Fruit fly (Drosophila melanogaster): ENCODE results near the gene AdamTS-B.

Gene AdamTS-B

dm6 chrX:5705899-5706312 lies 7.5 kb downstream of the AdamTS-B start (continued):
- TF ChIP-seq CG8290 (GFP tag; optimal IDR thresholded peaks at IDR 0.05) (no peak), CG8290 (tag; optimal IDR thresholded peaks at IDR 0.05) (peak in 1 of 2 experiments; percentile 92), CG12744 (GFP tag; optimal IDR thresholded peaks at IDR 0.05) (peak; percentile 55), chn (GFP tag; optimal IDR thresholded peaks at IDR 0.05) (peak; percentile 22), CG2712 (tag; optimal IDR thresholded peaks at IDR 0.05) (peak; percentile 84), CG6813 (GFP tag; optimal IDR thresholded peaks at IDR 0.05) (peak; percentile 76), CG4404 (GFP tag; IDR thresholded peaks at IDR 0.05) (peak; percentile 83), phol (tag; optimal IDR thresholded peaks at IDR 0.05) (peak; percentile 82), CG16863 (GFP tag; optimal IDR thresholded peaks at IDR 0.05) (peak; percentile 31), Med (GFP tag) (peak; percentile 97), repo (GFP tag; optimal IDR thresholded peaks at IDR 0.05) (peak; percentile 42), CG8281 (tag; optimal IDR thresholded peaks at IDR 0.05) (peak; percentile 57), Poxn (GFP tag; IDR thresholded peaks at IDR 0.05) (peak; percentile 72), Pdp1 (GFP tag; optimal IDR thresholded peaks at IDR 0.05) (peak; percentile 85 to 90), ken (GFP tag; IDR thresholded peaks at IDR 0.05) (peak; percentile 82), CG18764 (GFP tag; optimal IDR thresholded peaks at IDR 0.05) (peak; percentile 58), GATAe (GFP tag; conservative IDR thresholded peaks at IDR 0.05) (peak; percentile 64; the same call in 1 of the 2 replicates), CG16813 (GFP tag; IDR thresholded peaks at IDR 0.05; ENCODE audit: partially characterized antibody) (no peak), C15 (GFP tag; IDR thresholded peaks at IDR 0.05) (peak; percentile 78; the same call in 2 of the 3 replicates), Oli (tag; optimal IDR thresholded peaks at IDR 0.05) (peak; percentile 82), sna (GFP tag; IDR thresholded peaks at IDR 0.05; ENCODE audit: partially characterized antibody) (no peak), Dref (GFP tag; IDR thresholded peaks at IDR 0.05) (0 out of 2 replicates have a peak, but pooled peaks have one; percentile 14), oc (tag; optimal IDR thresholded peaks at IDR 0.05) (peak; percentile 39), az2 (GFP tag; optimal IDR thresholded peaks at IDR 0.05) (peak; percentile 59), Hsf (GFP tag; optimal IDR thresholded peaks at IDR 0.05) (peak; percentile 68), CG6175 (GFP tag; IDR thresholded peaks at IDR 0.05) (peak; percentile 89), jing (GFP tag; optimal IDR thresholded peaks at IDR 0.05) (peak; percentile 41), Awh (GFP tag; IDR thresholded peaks at IDR 0.05) (peak; percentile 93), wdn (GFP tag; IDR thresholded peaks at IDR 0.05) (peak; percentile 85), BtbVII (GFP tag; optimal IDR thresholded peaks at IDR 0.05) (peak; percentile 89), NfI (GFP tag; optimal IDR thresholded peaks at IDR 0.05) (peak; percentile 67), CG7987 (GFP tag; optimal IDR thresholded peaks at IDR 0.05) (peak; percentile 58), CG10654 (GFP tag; optimal IDR thresholded peaks at IDR 0.05) (peak; percentile 71), fd96Cb (tag; optimal IDR thresholded peaks at IDR 0.05) (peak; percentile 81), CG11456 (GFP tag; IDR thresholded peaks at IDR 0.05) (peak; percentile 92), inv (GFP tag; IDR thresholded peaks at IDR 0.05; ENCODE audit: partially characterized antibody) (no peak), Xrp1 (GFP tag; IDR thresholded peaks at IDR 0.05) (peak; percentile 84), CG10431 (GFP tag; optimal IDR thresholded peaks at IDR 0.05) (no peak), CG10321 (GFP tag; IDR thresholded peaks at IDR 0.05) (peak; percentile 42; the same call in 1 of the 2 replicates), NK7.1 (GFP tag; optimal IDR thresholded peaks at IDR 0.05) (peak; percentile 34), Ssrp (tag; optimal IDR thresholded peaks at IDR 0.05) (peak; percentile 59), wor (GFP tag; IDR thresholded peaks at IDR 0.05) (peak; percentile 69), tup (GFP tag; optimal IDR thresholded peaks at IDR 0.05) (peak; percentile 65), CG14050 (GFP tag; IDR thresholded peaks at IDR 0.05) (peak; percentile 74), CG13624 (GFP tag; optimal IDR thresholded peaks at IDR 0.05) (peak; percentile 68), crol (GFP tag; IDR thresholded peaks at IDR 0.05) (peak; percentile 79), Hmx (GFP tag; optimal IDR thresholded peaks at IDR 0.05) (peak; percentile 41), fu2 (GFP tag; optimal IDR thresholded peaks at IDR 0.05) (no peak), bbx (GFP tag; IDR thresholded peaks at IDR 0.05; ENCODE audit: partially characterized antibody) (no peak), CG32767 (GFP tag; IDR thresholded peaks at IDR 0.05) (peak; percentile 84), CG11398 (GFP tag; optimal IDR thresholded peaks at IDR 0.05) (no peak)
